Fruit fly (Drosophila melanogaster) whole organism, wandering third instar larva: ENCODE measurements around the gene CSN6.

ENCODE experiments used
- Abd-B ChIP-seq: fragments of >200 bp; optimal IDR thresholded peaks from 2 replicates; lab custom pipeline; 2017; ENCODE audit warnings: missing biosample characterization, missing genetic modification characterization
- CG32264 ChIP-seq: fragments of 200-800 bp; sonication (Bioruptor generic); optimal IDR thresholded peaks from 2 replicates; lab custom pipeline; 2016; ENCODE audit warnings: missing biosample characterization, missing genetic modification characterization
- CG9705 ChIP-seq: fragments of 200-800 bp; sonication (Bioruptor generic); optimal IDR thresholded peaks from 2 replicates; lab custom pipeline; 2018; ENCODE audit warnings: missing biosample characterization, mild to moderate bottlenecking, missing genetic modification characterization
- CrebA ChIP-seq: fragments of 200-800 bp; sonication (Bioruptor generic); optimal IDR thresholded peaks from 2 replicates; lab custom pipeline; 2016; ENCODE audit warnings: missing biosample characterization, mild to moderate bottlenecking, missing genetic modification characterization, borderline replicate concordance
- Dfd ChIP-seq: fragments of >200 bp; optimal IDR thresholded peaks from 2 replicates; lab custom pipeline; 2017; ENCODE audit warnings: missing biosample characterization, missing genetic modification characterization
- Dif ChIP-seq: fragments of 200-275, 200-300 bp; sonication (Bioruptor generic); optimal IDR thresholded peaks from 2 replicates; lab custom pipeline; 2018; ENCODE audit warnings: missing biosample characterization, missing genetic modification characterization; ENCODE audit not compliant: partially characterized antibody
- GATAd ChIP-seq: sonication (Bioruptor generic); optimal IDR thresholded peaks from 2 replicates; lab custom pipeline; 2016; ENCODE audit warnings: missing biosample characterization, missing genetic modification characterization
- Hnf4 ChIP-seq: fragments of 200-800 bp; sonication (Bioruptor generic); optimal IDR thresholded peaks from 2 replicates; lab custom pipeline; 2016; ENCODE audit warnings: missing biosample characterization, mild to moderate bottlenecking, missing genetic modification characterization
- Hr78 ChIP-seq: fragments of >200 bp; optimal IDR thresholded peaks from 2 replicates; lab custom pipeline; 2017; ENCODE audit warnings: missing biosample characterization, missing genetic modification characterization
- Hr83 ChIP-seq: fragments of 200-300 bp; sonication (Bioruptor generic); optimal IDR thresholded peaks from 2 replicates; lab custom pipeline; 2016; ENCODE audit warnings: missing biosample characterization, mild to moderate bottlenecking, missing genetic modification characterization, moderate library complexity; ENCODE audit not compliant: poor library complexity, severe bottlenecking
- Jra ChIP-seq: sonication (Bioruptor generic); optimal IDR thresholded peaks from 2 replicates; lab custom pipeline; 2016; ENCODE audit warnings: missing biosample characterization, missing genetic modification characterization
- Mio ChIP-seq: sonication (Bioruptor generic); optimal IDR thresholded peaks from 2 replicates; lab custom pipeline; 2016; ENCODE audit warnings: missing biosample characterization, missing genetic modification characterization
- N ChIP-seq: fragments of >200 bp; optimal IDR thresholded peaks from 2 replicates; lab custom pipeline; 2018; ENCODE audit warnings: missing biosample characterization, missing external identifiers, missing genetic modification characterization
- OdsH ChIP-seq: fragments of 200-800 bp; sonication (Bioruptor generic); optimal IDR thresholded peaks from 2 replicates; lab custom pipeline; 2016; ENCODE audit warnings: missing biosample characterization, mild to moderate bottlenecking, missing genetic modification characterization
- Rel ChIP-seq, 2 experiments: fragments of 200-800 bp; sonication (Bioruptor generic) in 1 of 2; optimal IDR thresholded peaks; 2 replicates in 1 of 2; 3 replicates in 1 of 2; lab custom pipeline; 2016 to 2019; ENCODE audit warnings: mild to moderate bottlenecking in 2 of 2, missing biosample characterization in 2 of 2, missing genetic modification characterization in 2 of 2, moderate library complexity in 1 of 2
- Sp1 ChIP-seq: fragments of 200-800 bp; sonication (Bioruptor generic); optimal IDR thresholded peaks from 3 replicates; lab custom pipeline; 2019; ENCODE audit warnings: missing biosample characterization, mild to moderate bottlenecking, missing genetic modification characterization, moderate library complexity
- Vsx2 ChIP-seq: fragments of 200-300, 225-300 bp; sonication (Bioruptor generic); optimal IDR thresholded peaks from 2 replicates; lab custom pipeline; 2018; ENCODE audit warnings: missing biosample characterization, missing genetic modification characterization; ENCODE audit not compliant: partially characterized antibody
- br ChIP-seq: fragments of 200-800 bp; sonication (Bioruptor generic); optimal IDR thresholded peaks from 2 replicates; lab custom pipeline; 2016; ENCODE audit warnings: missing biosample characterization, missing genetic modification characterization
- brk ChIP-seq: fragments of 200-800 bp; sonication (Bioruptor generic); optimal IDR thresholded peaks from 2 replicates; lab custom pipeline; 2016; ENCODE audit warnings: missing biosample characterization, mild to moderate bottlenecking, missing genetic modification characterization
- dl ChIP-seq, 2 experiments: fragments of 175-275, 200-275 bp in 1 of 2; fragments of 200-275 bp in 1 of 2; sonication (Bioruptor generic); optimal IDR thresholded peaks; lab custom pipeline; 2018; ENCODE audit warnings: mild to moderate bottlenecking in 2 of 2, missing biosample characterization in 2 of 2, missing genetic modification characterization in 2 of 2, moderate library complexity in 2 of 2; ENCODE audit not compliant: partially characterized antibody in 2 of 2, insufficient read depth in 1 of 2
- dmrt93B ChIP-seq: fragments of 200-800 bp; sonication (Bioruptor generic); optimal IDR thresholded peaks from 2 replicates; lab custom pipeline; 2018; ENCODE audit warnings: missing biosample characterization, mild to moderate bottlenecking, missing genetic modification characterization
- dsf ChIP-seq: sonication (Bioruptor generic); optimal IDR thresholded peaks from 2 replicates; lab custom pipeline; 2016; ENCODE audit warnings: missing biosample characterization, missing genetic modification characterization, borderline replicate concordance
- ey ChIP-seq: fragments of 200-800 bp; sonication (Bioruptor generic); optimal IDR thresholded peaks from 2 replicates; lab custom pipeline; 2016; ENCODE audit warnings: missing biosample characterization, missing genetic modification characterization
- foxo ChIP-seq, 2 experiments: fragments of 200-800 bp; sonication (Bioruptor generic); optimal IDR thresholded peaks; 2 replicates in 1 of 2; 3 replicates in 1 of 2; lab custom pipeline; 2016 to 2017; ENCODE audit warnings: missing biosample characterization in 2 of 2, missing genetic modification characterization in 2 of 2
- jim ChIP-seq: fragments of 175-275, 200-325 bp; sonication (Bioruptor generic); optimal IDR thresholded peaks from 2 replicates; lab custom pipeline; 2016; ENCODE audit warnings: missing biosample characterization, mild to moderate bottlenecking, missing genetic modification characterization
- lola ChIP-seq: fragments of >200 bp; optimal IDR thresholded peaks from 2 replicates; lab custom pipeline; 2017; ENCODE audit warnings: missing biosample characterization, missing genetic modification characterization
- rgr ChIP-seq: fragments of 200-800 bp; sonication (Bioruptor generic); optimal IDR thresholded peaks from 3 replicates; lab custom pipeline; 2016; ENCODE audit warnings: missing biosample characterization, mild to moderate bottlenecking, missing genetic modification characterization
- sage ChIP-seq: fragments of 200-800 bp; sonication (Bioruptor generic); optimal IDR thresholded peaks from 2 replicates; lab custom pipeline; 2016; ENCODE audit warnings: missing biosample characterization, mild to moderate bottlenecking, missing genetic modification characterization
- sv ChIP-seq: fragments of 200-800 bp; sonication (Bioruptor generic); optimal IDR thresholded peaks from 3 replicates; lab custom pipeline; 2016; ENCODE audit warnings: missing biosample characterization, missing genetic modification characterization
- tai ChIP-seq: sonication (Bioruptor generic); optimal IDR thresholded peaks from 2 replicates; lab custom pipeline; 2016; ENCODE audit warnings: missing biosample characterization, missing genetic modification characterization
- usp ChIP-seq: fragments of >200 bp; optimal IDR thresholded peaks from 2 replicates; lab custom pipeline; 2017; ENCODE audit warnings: missing biosample characterization, missing genetic modification characterization
- woc ChIP-seq: sonication (Bioruptor generic); optimal IDR thresholded peaks from 2 replicates; lab custom pipeline; 2016; ENCODE audit warnings: missing biosample characterization, mild to moderate bottlenecking, missing genetic modification characterization

Gene CSN6

dm6 chr3R:22602783-22603182 lies 22.2 kb downstream of the CSN6 start:
- TF ChIP-seq Dfd (GFP tag; lab: Kevin White, UChicago) (peak; percentile 90), Rel (GFP tag; optimal IDR thresholded peaks at IDR 0.05; lab: Kevin White, UChicago) (no peak), Rel (tag; optimal IDR thresholded peaks at IDR 0.05; lab: Kevin White, UChicago) (no peak)
- TF ChIP-seq, all 38 proteins: peak for 1

dm6 chr3R:22609185-22609584 lies 28.6 kb downstream of the CSN6 start, which contains the start of gene CG13843:
Gene CG13843, plus strand, starts transcription at chr3R:22609485.
- TF ChIP-seq Dif (GFP tag; lab: Kevin White, UChicago) (no peak), sage (no peak), N (GFP tag; lab: Kevin White, UChicago) (no peak), Jra (GFP tag; lab: Kevin White, UChicago) (no peak), GATAd (GFP tag; lab: Kevin White, UChicago) (no peak), sv (GFP tag; lab: Kevin White, UChicago) (no peak), Hr83 (no peak), Dfd (GFP tag; lab: Kevin White, UChicago) (no peak), jim (GFP tag; lab: Kevin White, UChicago) (no peak)
- TF ChIP-seq, all 38 proteins: peak for 0

dm6 chr3R:22613448-22613847 lies 32.9 kb downstream of the CSN6 start, which contains the start of the genes CG31156 and mRRF2:
Gene CG31156, minus strand, starts transcription at chr3R:22613656.
Gene mRRF2, plus strand, starts transcription at chr3R:22613686.
- TF ChIP-seq N (GFP tag; lab: Kevin White, UChicago) (no peak), Hr78 (GFP tag; lab: Kevin White, UChicago) (no peak), lola (GFP tag; lab: Kevin White, UChicago) (no peak), CG32264 (GFP tag; lab: Kevin White, UChicago) (no peak), rgr (GFP tag; lab: Kevin White, UChicago) (no peak), Rel (GFP tag; optimal IDR thresholded peaks at IDR 0.05; lab: Kevin White, UChicago) (no peak), Rel (tag; optimal IDR thresholded peaks at IDR 0.05; lab: Kevin White, UChicago) (no peak), Mio (GFP tag; lab: Kevin White, UChicago) (no peak), usp (no peak)
- TF ChIP-seq, all 38 proteins: peak for 0

- TF ChIP-seq Vsx2 (GFP tag; lab: Kevin White, UChicago) (no peak), Mio (GFP tag; lab: Kevin White, UChicago) (no peak), sv (GFP tag; lab: Kevin White, UChicago) (no peak), jim (GFP tag; lab: Kevin White, UChicago) (no peak), OdsH (GFP tag; lab: Kevin White, UChicago) (no peak), Sp1 (no peak), dl (GFP tag; optimal IDR thresholded peaks at IDR 0.05; lab: Kevin White, UChicago; ENCODE audit: insufficient read depth in 1 of 2, partially characterized antibody in 2 of 2) (no peak), dsf (no peak), CrebA (GFP tag; lab: Kevin White, UChicago) (no peak), ey (GFP tag; lab: Kevin White, UChicago) (no peak), woc (GFP tag; lab: Kevin White, UChicago) (no peak), brk (GFP tag; lab: Kevin White, UChicago) (no peak), Hr83 (no peak), Hnf4 (no peak), GATAd (GFP tag; lab: Kevin White, UChicago) (no peak), foxo (GFP tag; optimal IDR thresholded peaks at IDR 0.05; lab: Kevin White, UChicago) (no peak), tai (no peak), br (GFP tag; lab: Kevin White, UChicago) (no peak), Rel (GFP tag; optimal IDR thresholded peaks at IDR 0.05; lab: Kevin White, UChicago) (no peak), Rel (tag; optimal IDR thresholded peaks at IDR 0.05; lab: Kevin White, UChicago) (no peak)
These were observed 35.6 kb downstream of the CSN6 start, which contains the start of gene CG31161 for dm6 chr3R:22616211-22616610. Gene CG31161, plus strand, starts transcription at chr3R:22616511.

dm6 chr3R:22618280-22618679 lies 37.7 kb downstream of the CSN6 start, which contains the start of gene mRpL45:
Gene mRpL45, plus strand, starts transcription at chr3R:22618492.
- TF ChIP-seq sv (GFP tag; lab: Kevin White, UChicago), result no peak
- TF ChIP-seq GATAd (GFP tag; lab: Kevin White, UChicago), result no peak
- no peak for TF ChIP-seq Sp1
- no peak for TF ChIP-seq N (GFP tag; lab: Kevin White, UChicago)
- TF ChIP-seq Abd-B (GFP tag; lab: Kevin White, UChicago), result no peak
- no peak for TF ChIP-seq tai
- TF ChIP-seq Hr78 (GFP tag; lab: Kevin White, UChicago), result no peak
- TF ChIP-seq CG9705 (GFP tag; lab: Kevin White, UChicago), result no peak
- TF ChIP-seq Jra (GFP tag; lab: Kevin White, UChicago), result no peak
- no peak for TF ChIP-seq sage
- TF ChIP-seq Hnf4, result no peak
- TF ChIP-seq dl (GFP tag; optimal IDR thresholded peaks at IDR 0.05; lab: Kevin White, UChicago; ENCODE audit: insufficient read depth in 1 of 2, partially characterized antibody in 2 of 2), result no peak
- no peak for TF ChIP-seq br (GFP tag; lab: Kevin White, UChicago)
- TF ChIP-seq dmrt93B (GFP tag; lab: Kevin White, UChicago), result no peak
- no peak for TF ChIP-seq CrebA (GFP tag; lab: Kevin White, UChicago)
- no peak for TF ChIP-seq brk (GFP tag; lab: Kevin White, UChicago)
